Fruit fly (Drosophila melanogaster) whole organism, wandering third instar larva: ENCODE results near the gene CG42819.

Experiments
- CG32264 ChIP-seq: fragments of 200-800 bp; sonication (Bioruptor generic); optimal IDR thresholded peaks from 2 replicates; lab custom pipeline; 2016; ENCODE audit warnings: missing biosample characterization, missing genetic modification characterization
- Dfd ChIP-seq: fragments of >200 bp; optimal IDR thresholded peaks from 2 replicates; lab custom pipeline; 2017; ENCODE audit warnings: missing biosample characterization, missing genetic modification characterization
- psq ChIP-seq: fragments of 200-800 bp; sonication (Bioruptor generic); optimal IDR thresholded peaks from 3 replicates; lab custom pipeline; 2017; ENCODE audit warnings: missing biosample characterization, mild to moderate bottlenecking, missing genetic modification characterization, moderate library complexity
- rgr ChIP-seq: fragments of 200-800 bp; sonication (Bioruptor generic); optimal IDR thresholded peaks from 3 replicates; lab custom pipeline; 2016; ENCODE audit warnings: missing biosample characterization, mild to moderate bottlenecking, missing genetic modification characterization
- usp ChIP-seq: fragments of >200 bp; optimal IDR thresholded peaks from 2 replicates; lab custom pipeline; 2017; ENCODE audit warnings: missing biosample characterization, missing genetic modification characterization

DNA sequence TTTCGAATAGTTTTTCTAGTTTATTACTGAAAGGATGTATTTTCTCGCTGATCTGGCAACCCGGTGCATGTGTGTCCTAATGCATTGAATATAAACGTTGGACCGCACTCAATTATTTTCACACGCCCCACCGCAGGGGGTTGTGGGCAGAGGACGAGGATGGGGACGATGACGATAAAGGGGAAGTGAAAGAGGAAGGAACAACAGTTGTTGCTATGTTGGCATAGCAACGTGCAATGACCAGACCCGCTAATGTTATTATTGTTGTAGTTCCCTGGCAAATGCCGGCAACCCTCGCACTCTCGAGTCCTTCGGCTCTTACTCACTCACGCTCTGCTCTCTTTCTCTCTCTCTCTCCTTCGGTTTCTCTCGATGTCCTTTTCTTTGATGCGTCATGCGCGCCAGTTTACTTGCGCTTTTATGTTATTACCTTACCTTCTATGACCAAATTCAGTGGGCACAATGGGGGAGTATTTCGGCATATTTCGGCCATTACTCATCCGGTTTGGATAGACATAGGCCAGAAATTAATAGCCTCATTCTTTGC is 35.6 kb upstream of the CG42819 start:
- TF ChIP-seq rgr (GFP tag; lab: Kevin White, UChicago) (no peak), Dfd (GFP tag; lab: Kevin White, UChicago) (no peak), usp (no peak), CG32264 (GFP tag; lab: Kevin White, UChicago) (no peak), psq (no peak)
